Worm (Caenorhabditis elegans): ENCODE results near the gene tsp-8.

- TF ChIP-seq fos-1 (tag; optimal IDR thresholded peaks at IDR 0.05) (no peak), aly-2 (tag; optimal IDR thresholded peaks at IDR 0.05) (no peak), blmp-1 (tag; optimal IDR thresholded peaks at IDR 0.05; ENCODE audit: insufficient read depth) (no peak), unc-39 (tag; optimal IDR thresholded peaks at IDR 0.05) (no peak), nhr-77 (tag; optimal IDR thresholded peaks at IDR 0.05) (no peak), ztf-11 (tag; optimal IDR thresholded peaks at IDR 0.05) (no peak), lin-11 (tag; optimal IDR thresholded peaks at IDR 0.05) (no peak), ztf-4 (tag; optimal IDR thresholded peaks at IDR 0.05) (no peak), C34F6.9 (tag; optimal IDR thresholded peaks at IDR 0.05) (no peak), lin-13 (GFP tag; optimal IDR thresholded peaks at IDR 0.05) (no peak), nhr-21 (tag; optimal IDR thresholded peaks at IDR 0.05) (no peak), nhr-6 (tag; optimal IDR thresholded peaks at IDR 0.05) (no peak), nhr-12 (tag; optimal IDR thresholded peaks at IDR 0.05) (no peak)
Measured at ce11 chrX:14721098-14721497, 8.2 kb downstream of the tsp-8 start, which contains the start of gene F33C8.2.

Measured in whole organism, L2 larva.